Worm (Caenorhabditis elegans): ENCODE measurements around the gene T28C12.6.

The T28C12.6 gene

DNA sequence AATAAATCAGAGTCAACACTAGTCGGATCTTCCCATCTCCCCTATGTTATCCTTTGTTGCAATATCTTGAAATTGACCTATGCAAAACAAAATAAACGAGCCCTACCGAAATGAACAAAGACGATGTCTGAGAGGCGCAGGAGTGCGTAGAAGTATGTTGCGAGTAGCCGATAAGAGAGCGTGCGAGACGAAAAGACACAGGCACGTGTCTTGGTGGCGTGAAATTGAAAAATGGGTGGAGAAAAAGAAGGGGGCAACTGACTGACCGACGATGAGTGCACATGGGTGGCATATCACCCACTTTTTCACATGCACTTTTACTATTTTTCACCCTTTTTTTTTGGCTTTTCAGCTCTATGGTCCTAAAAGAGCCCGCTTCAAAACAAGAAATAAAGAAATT is 12.2 kb upstream of the T28C12.6 start:
- TF ChIP-seq lin-39 (tag; optimal IDR thresholded peaks at IDR 0.05) (no peak), ztf-11 (tag; optimal IDR thresholded peaks at IDR 0.05) (no peak), lin-13 (GFP tag; optimal IDR thresholded peaks at IDR 0.05) (no peak), elt-3 (tag; optimal IDR thresholded peaks at IDR 0.05) (no peak), ama-1 (optimal IDR thresholded peaks at IDR 0.05) (no peak), nhr-25 (tag; optimal IDR thresholded peaks at IDR 0.05) (no peak), peb-1 (tag; optimal IDR thresholded peaks at IDR 0.05) (no peak), unc-55 (GFP tag; optimal IDR thresholded peaks at IDR 0.05) (peak; percentile 33), sma-9 (GFP tag; optimal IDR thresholded peaks at IDR 0.05) (peak; percentile 73), sma-9 (tag; optimal IDR thresholded peaks at IDR 0.05) (no peak), nhr-12 (tag; optimal IDR thresholded peaks at IDR 0.05) (no peak), snpc-4 (tag; optimal IDR thresholded peaks at IDR 0.05) (no peak), zag-1 (tag; optimal IDR thresholded peaks at IDR 0.05) (no peak), dmd-4 (tag; optimal IDR thresholded peaks at IDR 0.05) (no peak), Y55F3AM.14 (GFP tag; optimal IDR thresholded peaks at IDR 0.05) (no peak), mbf-1 (tag; optimal IDR thresholded peaks at IDR 0.05) (no peak), fos-1 (tag; optimal IDR thresholded peaks at IDR 0.05) (peak; percentile 23), gmeb-1 (tag; optimal IDR thresholded peaks at IDR 0.05) (no peak), elt-1 (tag; optimal IDR thresholded peaks at IDR 0.05) (no peak), ztf-1 (GFP tag; conservative IDR thresholded peaks at IDR 0.05) (no peak), ZK546.5 (tag; optimal IDR thresholded peaks at IDR 0.05) (no peak), sma-3 (GFP tag; optimal IDR thresholded peaks at IDR 0.05) (no peak), nhr-6 (tag; optimal IDR thresholded peaks at IDR 0.05) (no peak), ceh-82 (tag; optimal IDR thresholded peaks at IDR 0.05) (no peak), unc-62 (GFP tag; optimal IDR thresholded peaks at IDR 0.05) (no peak), skn-1 (tag; optimal IDR thresholded peaks at IDR 0.05) (no peak), nhr-21 (tag; optimal IDR thresholded peaks at IDR 0.05) (no peak), egl-27 (tag; optimal IDR thresholded peaks at IDR 0.05) (no peak), ceh-16 (tag; optimal IDR thresholded peaks at IDR 0.05) (no peak), aly-2 (tag; optimal IDR thresholded peaks at IDR 0.05) (no peak), F13H6.1 (tag; optimal IDR thresholded peaks at IDR 0.05) (peak; percentile 88), C34F6.9 (tag; optimal IDR thresholded peaks at IDR 0.05) (peak; percentile 5), sem-4 (tag; optimal IDR thresholded peaks at IDR 0.05) (no peak), nhr-237 (tag; optimal IDR thresholded peaks at IDR 0.05) (no peak), lsy-2 (tag; optimal IDR thresholded peaks at IDR 0.05) (peak in 1 of 2 experiments; percentile 41), lin-11 (tag; optimal IDR thresholded peaks at IDR 0.05) (no peak), nhr-23 (tag; optimal IDR thresholded peaks at IDR 0.05) (no peak), nhr-11 (tag; optimal IDR thresholded peaks at IDR 0.05) (no peak), blmp-1 (tag; optimal IDR thresholded peaks at IDR 0.05; ENCODE audit: insufficient read depth) (peak; percentile 11), ztf-4 (tag; optimal IDR thresholded peaks at IDR 0.05) (no peak), unc-39 (tag; optimal IDR thresholded peaks at IDR 0.05) (no peak), mdl-1 (tag; optimal IDR thresholded peaks at IDR 0.05) (peak; percentile 59 to 90), crh-2 (tag; optimal IDR thresholded peaks at IDR 0.05) (peak; percentile 42), alr-1 (tag; optimal IDR thresholded peaks at IDR 0.05) (no peak), nhr-77 (tag; optimal IDR thresholded peaks at IDR 0.05) (no peak), mab-5 (tag; optimal IDR thresholded peaks at IDR 0.05) (peak; percentile 1), nhr-129 (tag; optimal IDR thresholded peaks at IDR 0.05) (peak; percentile 73), nhr-10 (tag; optimal IDR thresholded peaks at IDR 0.05) (no peak), R02D3.7 (tag; optimal IDR thresholded peaks at IDR 0.05) (no peak)

ce11 chrV:6346906-6347305 is 11.0 kb upstream of the T28C12.6 start:
- TF ChIP-seq F13H6.1 (tag; optimal IDR thresholded peaks at IDR 0.05) (peak; percentile 81), sma-9 (GFP tag; optimal IDR thresholded peaks at IDR 0.05) (peak; percentile 53), sma-9 (tag; optimal IDR thresholded peaks at IDR 0.05) (no peak), sem-4 (tag; optimal IDR thresholded peaks at IDR 0.05) (no peak), nhr-237 (tag; optimal IDR thresholded peaks at IDR 0.05) (no peak), Y55F3AM.14 (GFP tag; optimal IDR thresholded peaks at IDR 0.05) (peak; percentile 22), ztf-1 (GFP tag; conservative IDR thresholded peaks at IDR 0.05) (no peak), fos-1 (tag; optimal IDR thresholded peaks at IDR 0.05) (peak; percentile 85), lin-13 (GFP tag; optimal IDR thresholded peaks at IDR 0.05) (no peak), gmeb-1 (tag; optimal IDR thresholded peaks at IDR 0.05) (peak; percentile 19)

Data from whole organism, L2 larva.